Fruit fly (Drosophila melanogaster): ENCODE results near the gene CG3987.

CG3987 gene

DNA sequence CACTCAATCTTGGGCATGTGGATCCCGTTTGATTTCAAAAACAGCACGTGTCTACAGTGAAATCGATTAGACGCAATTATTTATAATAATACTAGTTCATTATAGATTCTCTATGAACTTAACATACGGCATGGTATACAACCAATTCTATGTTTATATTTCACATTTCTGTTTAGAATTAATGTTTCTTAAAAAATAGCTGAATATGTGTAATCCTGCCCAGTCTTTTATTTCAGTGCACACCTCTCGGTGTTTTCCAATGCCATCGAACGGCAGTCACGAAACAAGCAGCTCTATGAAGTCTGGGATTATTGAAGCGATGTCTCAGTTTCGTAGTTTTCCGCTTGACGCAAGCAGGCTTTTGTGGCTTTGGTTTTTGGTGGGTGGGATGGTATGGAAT is 22.0 kb upstream of the CG3987 start (continued):
- TF ChIP-seq CG9932 (GFP tag; IDR thresholded peaks at IDR 0.05) (no peak), CG30020 (tag; optimal IDR thresholded peaks at IDR 0.05) (no peak), E2f2 (GFP tag; IDR thresholded peaks at IDR 0.05) (no peak), CG32772 (GFP tag; IDR thresholded peaks at IDR 0.05) (0 out of 2 replicates have a peak, but pooled peaks have one; percentile 24), Meics (GFP tag; optimal IDR thresholded peaks at IDR 0.05) (no peak), CG11456 (GFP tag; IDR thresholded peaks at IDR 0.05) (no peak), Trl (optimal IDR thresholded peaks at IDR 0.05) (no peak), Trl (GFP tag; optimal IDR thresholded peaks at IDR 0.05) (no peak), CG1602 (GFP tag; optimal IDR thresholded peaks at IDR 0.05) (no peak), CG1529 (GFP tag; optimal IDR thresholded peaks at IDR 0.05) (no peak), emc (GFP tag; optimal IDR thresholded peaks at IDR 0.05) (no peak), CG10462 (GFP tag; optimal IDR thresholded peaks at IDR 0.05) (no peak), CG4854 (GFP tag; optimal IDR thresholded peaks at IDR 0.05) (no peak), pho (GFP tag; optimal IDR thresholded peaks at IDR 0.05) (no peak), ken (GFP tag; IDR thresholded peaks at IDR 0.05) (no peak), Camta (GFP tag; optimal IDR thresholded peaks at IDR 0.05) (no peak), ato (GFP tag; IDR thresholded peaks at IDR 0.05; ENCODE audit: partially characterized antibody) (no peak), E2f1 (GFP tag; IDR thresholded peaks at IDR 0.05) (no peak), Fer3 (tag; optimal IDR thresholded peaks at IDR 0.05) (peak; percentile 22), Pdp1 (GFP tag; optimal IDR thresholded peaks at IDR 0.05) (no peak), lab (GFP tag; optimal IDR thresholded peaks at IDR 0.05) (peak; percentile 73), lola (GFP tag; optimal IDR thresholded peaks at IDR 0.05) (no peak), Nf-YA (GFP tag; IDR thresholded peaks at IDR 0.05) (no peak), jigr1 (GFP tag; IDR thresholded peaks at IDR 0.05) (no peak), CG9876 (GFP tag; optimal IDR thresholded peaks at IDR 0.05) (no peak), fu2 (GFP tag; optimal IDR thresholded peaks at IDR 0.05) (no peak), ewg (GFP tag; optimal IDR thresholded peaks at IDR 0.05) (no peak), H2.0 (GFP tag; IDR thresholded peaks at IDR 0.05) (no peak), fd64A (GFP tag; optimal IDR thresholded peaks at IDR 0.05) (no peak), ash1 (GFP tag; optimal IDR thresholded peaks at IDR 0.05) (no peak), wek (GFP tag; optimal IDR thresholded peaks at IDR 0.05) (no peak), CG16813 (GFP tag; IDR thresholded peaks at IDR 0.05; ENCODE audit: partially characterized antibody) (no peak), CG18764 (GFP tag; optimal IDR thresholded peaks at IDR 0.05) (no peak), CG7839 (tag; optimal IDR thresholded peaks at IDR 0.05) (peak; percentile 52), stwl (tag; optimal IDR thresholded peaks at IDR 0.05) (no peak), pros (GFP tag; optimal IDR thresholded peaks at IDR 0.05) (no peak), run (tag; optimal IDR thresholded peaks at IDR 0.05) (no peak), CG3995 (GFP tag; optimal IDR thresholded peaks at IDR 0.05) (no peak), CG18011 (GFP tag; optimal IDR thresholded peaks at IDR 0.05) (no peak), exex (tag; optimal IDR thresholded peaks at IDR 0.05) (no peak), cad (GFP tag; optimal IDR thresholded peaks at IDR 0.05) (no peak), bsh (GFP tag; optimal IDR thresholded peaks at IDR 0.05) (peak in 1 of 2 experiments; percentile 39), CG12744 (GFP tag; optimal IDR thresholded peaks at IDR 0.05) (no peak), Med (GFP tag) (peak; percentile 63), gcm2 (GFP tag; optimal IDR thresholded peaks at IDR 0.05) (no peak), ara (GFP tag; IDR thresholded peaks at IDR 0.05) (no peak), CG11247 (GFP tag; IDR thresholded peaks at IDR 0.05) (no peak), otp (GFP tag; IDR thresholded peaks at IDR 0.05) (no peak), CG1024 (GFP tag; IDR thresholded peaks at IDR 0.05) (no peak), NC2α (GFP tag; optimal IDR thresholded peaks at IDR 0.05) (no peak), luna (GFP tag; optimal IDR thresholded peaks at IDR 0.05) (no peak), CG13894 (tag; optimal IDR thresholded peaks at IDR 0.05) (peak; percentile 53)

Data from whole organism, embryonic.